Fruit fly (Drosophila melanogaster): ENCODE data around the gene Cpr78Cb.

Cpr78Cb gene

DNA sequence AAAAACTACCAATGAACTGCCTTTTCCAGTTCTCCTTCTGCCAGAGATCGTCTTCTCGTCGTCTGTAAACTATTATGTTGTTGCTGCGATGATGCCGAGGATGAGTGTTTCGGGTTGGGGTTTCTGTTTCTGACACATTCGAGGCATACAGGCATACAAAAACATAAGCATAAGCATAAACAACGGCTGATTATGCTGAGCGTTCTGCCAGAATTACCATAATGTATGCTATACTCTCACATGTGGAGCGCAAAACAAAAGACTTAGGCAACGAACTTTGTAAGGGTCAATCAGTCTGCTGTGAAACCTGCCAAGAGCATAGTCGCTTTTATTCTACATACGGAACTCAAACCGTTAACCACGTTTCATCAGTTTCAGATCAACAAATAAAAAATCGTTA lies at the start of gene Cpr78Cb:
TSS of gene Cpr78Cb (plus strand) at position 291 of the 400 bp plus-strand sequence.
- TF ChIP-seq HLH106 (tag; optimal IDR thresholded peaks at IDR 0.05) (no peak), rgr (GFP tag; optimal IDR thresholded peaks at IDR 0.05) (no peak), fru (GFP tag; optimal IDR thresholded peaks at IDR 0.05) (no peak), Hnf4 (GFP tag; optimal IDR thresholded peaks at IDR 0.05) (no peak), lola (GFP tag; optimal IDR thresholded peaks at IDR 0.05) (no peak), tai (GFP tag; optimal IDR thresholded peaks at IDR 0.05) (no peak), N (GFP tag; optimal IDR thresholded peaks at IDR 0.05) (no peak)

dm6 chr3L:21251381-21251780 lies 42.9 kb upstream of the Cpr78Cb start:
- TF ChIP-seq psq (GFP tag; optimal IDR thresholded peaks at IDR 0.05) (peak; percentile 33), Jra (GFP tag; optimal IDR thresholded peaks at IDR 0.05) (no peak), br (GFP tag; optimal IDR thresholded peaks at IDR 0.05) (peak; percentile 64), HLH106 (tag; optimal IDR thresholded peaks at IDR 0.05) (peak; percentile 37), dmrt93B (GFP tag; optimal IDR thresholded peaks at IDR 0.05) (peak; percentile 10), brk (GFP tag; optimal IDR thresholded peaks at IDR 0.05) (no peak), ey (GFP tag; optimal IDR thresholded peaks at IDR 0.05) (peak; percentile 49), GATAd (GFP tag; optimal IDR thresholded peaks at IDR 0.05) (no peak), Vsx2 (GFP tag; optimal IDR thresholded peaks at IDR 0.05; ENCODE audit: partially characterized antibody) (no peak), woc (GFP tag; optimal IDR thresholded peaks at IDR 0.05) (peak; percentile 41), Sp1 (GFP tag; optimal IDR thresholded peaks at IDR 0.05) (peak; percentile 24), h (GFP tag; optimal IDR thresholded peaks at IDR 0.05) (peak; percentile 61), foxo (GFP tag; optimal IDR thresholded peaks at IDR 0.05) (peak in 1 of 2 experiments; percentile 57), OdsH (GFP tag; optimal IDR thresholded peaks at IDR 0.05) (peak; percentile 40), Abd-B (GFP tag; optimal IDR thresholded peaks at IDR 0.05) (no peak), rgr (GFP tag; optimal IDR thresholded peaks at IDR 0.05) (peak; percentile 51), Hnf4 (GFP tag; optimal IDR thresholded peaks at IDR 0.05) (peak; percentile 21), fru (GFP tag; optimal IDR thresholded peaks at IDR 0.05) (peak; percentile 70)

DNA sequence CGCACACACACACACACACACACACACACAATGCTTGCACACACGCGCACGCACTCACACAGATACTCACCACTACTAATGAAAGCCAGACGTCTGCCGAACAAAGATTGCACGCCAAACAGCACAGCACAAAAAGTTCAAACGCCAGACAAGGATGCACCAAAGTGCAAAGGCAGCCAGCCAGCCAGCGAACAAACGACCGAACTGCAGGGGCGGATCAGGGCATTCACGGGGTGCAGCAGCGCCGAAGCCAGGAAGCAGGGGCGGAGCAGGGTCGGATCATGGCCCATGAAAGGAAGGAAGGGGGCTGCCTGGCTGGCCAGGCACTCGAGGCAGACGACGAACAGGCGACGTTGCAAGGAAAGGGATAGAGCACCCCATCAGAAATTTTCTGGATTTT lies 41.8 kb upstream of the Cpr78Cb start:
- TF ChIP-seq Dif (GFP tag; optimal IDR thresholded peaks at IDR 0.05; ENCODE audit: partially characterized antibody), result peak; percentile 88
- TF ChIP-seq Myc (optimal IDR thresholded peaks at IDR 0.05), result no peak
- no peak for TF ChIP-seq OdsH (GFP tag; optimal IDR thresholded peaks at IDR 0.05)
- peak; percentile 12 for TF ChIP-seq psq (GFP tag; optimal IDR thresholded peaks at IDR 0.05)
- TF ChIP-seq Hr83 (GFP tag; optimal IDR thresholded peaks at IDR 0.05; ENCODE audit: poor library complexity, severe bottlenecking), result no peak
- no peak for TF ChIP-seq Abd-B (GFP tag; optimal IDR thresholded peaks at IDR 0.05)
- no peak for TF ChIP-seq Mio (GFP tag; optimal IDR thresholded peaks at IDR 0.05)
- TF ChIP-seq Dfd (GFP tag; optimal IDR thresholded peaks at IDR 0.05), result peak; percentile 47
- TF ChIP-seq CG32264 (GFP tag; optimal IDR thresholded peaks at IDR 0.05), result no peak
- TF ChIP-seq foxo (GFP tag; optimal IDR thresholded peaks at IDR 0.05), result no peak
- no peak for TF ChIP-seq rgr (GFP tag; optimal IDR thresholded peaks at IDR 0.05)
- TF ChIP-seq woc (GFP tag; optimal IDR thresholded peaks at IDR 0.05), result peak; percentile 77
- TF ChIP-seq sage (GFP tag; optimal IDR thresholded peaks at IDR 0.05), result no peak
- no peak for TF ChIP-seq GATAd (GFP tag; optimal IDR thresholded peaks at IDR 0.05)
- no peak for TF ChIP-seq Sp1 (GFP tag; optimal IDR thresholded peaks at IDR 0.05)
- peak; percentile 5 for TF ChIP-seq jim (GFP tag; optimal IDR thresholded peaks at IDR 0.05)
- no peak for TF ChIP-seq N (GFP tag; optimal IDR thresholded peaks at IDR 0.05)
- TF ChIP-seq br (GFP tag; optimal IDR thresholded peaks at IDR 0.05), result peak; percentile 57
- no peak for TF ChIP-seq usp (GFP tag; optimal IDR thresholded peaks at IDR 0.05)
- no peak for TF ChIP-seq tai (GFP tag; optimal IDR thresholded peaks at IDR 0.05)
- no peak for TF ChIP-seq Hr78 (GFP tag; optimal IDR thresholded peaks at IDR 0.05)
- no peak for TF ChIP-seq Jra (GFP tag; optimal IDR thresholded peaks at IDR 0.05)
- peak; percentile 24 for TF ChIP-seq Rel (GFP tag; optimal IDR thresholded peaks at IDR 0.05)
- no peak for TF ChIP-seq Rel (tag; optimal IDR thresholded peaks at IDR 0.05)
- TF ChIP-seq dl (GFP tag; optimal IDR thresholded peaks at IDR 0.05; ENCODE audit: insufficient read depth in 1 of 2, partially characterized antibody in 2 of 2), result peak in 1 of 2 experiments; percentile 43
- TF ChIP-seq brk (GFP tag; optimal IDR thresholded peaks at IDR 0.05), result no peak
- TF ChIP-seq CrebA (GFP tag; optimal IDR thresholded peaks at IDR 0.05; ENCODE audit: borderline replicate concordance), result no peak
- TF ChIP-seq Vsx2 (GFP tag; optimal IDR thresholded peaks at IDR 0.05; ENCODE audit: partially characterized antibody), result peak; percentile 31
- no peak for TF ChIP-seq sv (GFP tag; optimal IDR thresholded peaks at IDR 0.05)
- peak; percentile 10 for TF ChIP-seq CG9705 (GFP tag; optimal IDR thresholded peaks at IDR 0.05)
- peak; percentile 44 for TF ChIP-seq Hnf4 (GFP tag; optimal IDR thresholded peaks at IDR 0.05)
- TF ChIP-seq lola (GFP tag; optimal IDR thresholded peaks at IDR 0.05), result no peak
- no peak for TF ChIP-seq pan (optimal IDR thresholded peaks at IDR 0.05)
- TF ChIP-seq h (GFP tag; optimal IDR thresholded peaks at IDR 0.05), result no peak
- no peak for TF ChIP-seq HLH106 (tag; optimal IDR thresholded peaks at IDR 0.05)
- peak; percentile 19 for TF ChIP-seq fru (GFP tag; optimal IDR thresholded peaks at IDR 0.05)
- no peak for TF ChIP-seq dmrt93B (GFP tag; optimal IDR thresholded peaks at IDR 0.05)
- no peak for TF ChIP-seq dsf (GFP tag; optimal IDR thresholded peaks at IDR 0.05; ENCODE audit: borderline replicate concordance)
- TF ChIP-seq ey (GFP tag; optimal IDR thresholded peaks at IDR 0.05), result no peak

Data from whole organism, wandering third instar larva.